Fruit fly (Drosophila melanogaster) whole organism, adult: Measurements from ENCODE around the gene Ncoa6.

Source experiments
- CG11617 ChIP-seq: fragments of 200-800 bp; sonication (Bioruptor generic); optimal IDR thresholded peaks from 2 replicates; lab custom pipeline; 2017; ENCODE audit warnings: mild to moderate bottlenecking, missing biosample characterization, missing genetic modification reagents, missing genetic modification characterization
- CG12768 ChIP-seq: fragments of 200-800 bp; sonication (Bioruptor generic); optimal IDR thresholded peaks from 2 replicates; lab custom pipeline; 2017; ENCODE audit warnings: missing biosample characterization, missing genetic modification characterization, mild to moderate bottlenecking, moderate library complexity, missing genetic modification reagents
- CG14711 ChIP-seq: fragments of 200-800 bp; sonication (Bioruptor generic); optimal IDR thresholded peaks from 2 replicates; lab custom pipeline; 2018; ENCODE audit warnings: missing biosample characterization, mild to moderate bottlenecking, missing genetic modification characterization, moderate library complexity
- CG1620 ChIP-seq: fragments of 200-800 bp; sonication (Bioruptor generic); optimal IDR thresholded peaks from 2 replicates; lab custom pipeline; 2016; ENCODE audit warnings: missing biosample characterization, missing genetic modification characterization
- CG33017 ChIP-seq: fragments of 200-800 bp; sonication (Bioruptor generic); optimal IDR thresholded peaks from 2 replicates; lab custom pipeline; 2018; ENCODE audit warnings: missing biosample characterization, mild to moderate bottlenecking, missing genetic modification characterization, moderate library complexity
- CG5204 ChIP-seq: fragments of 200-800 bp; sonication (Bioruptor generic); optimal IDR thresholded peaks from 2 replicates; lab custom pipeline; 2016; ENCODE audit warnings: missing biosample characterization, missing genetic modification characterization
- CG7045 ChIP-seq: fragments of 200-800 bp; sonication (Bioruptor generic); optimal IDR thresholded peaks from 2 replicates; lab custom pipeline; 2017; ENCODE audit warnings: missing biosample characterization, mild to moderate bottlenecking, missing genetic modification characterization
- CG7101 ChIP-seq: fragments of 200-800 bp; sonication (Bioruptor generic); optimal IDR thresholded peaks from 2 replicates; lab custom pipeline; 2018; ENCODE audit warnings: missing biosample characterization, mild to moderate bottlenecking, missing genetic modification characterization, moderate library complexity
- Clk ChIP-seq: fragments of 200-800 bp; sonication (Bioruptor generic); optimal IDR thresholded peaks from 2 replicates; lab custom pipeline; 2017; ENCODE audit warnings: missing biosample characterization, missing genetic modification characterization
- Crg-1 ChIP-seq: fragments of 200-800 bp; sonication (Bioruptor generic); optimal IDR thresholded peaks from 2 replicates; lab custom pipeline; 2016; ENCODE audit warnings: missing biosample characterization, missing genetic modification characterization
- Hr96 ChIP-seq: fragments of 200-800 bp; sonication (Bioruptor generic); optimal IDR thresholded peaks from 2 replicates; lab custom pipeline; 2016; ENCODE audit warnings: missing biosample characterization, missing genetic modification characterization
- Mnt ChIP-seq: fragments of 200-800 bp; sonication (Bioruptor generic); optimal IDR thresholded peaks from 2 replicates; lab custom pipeline; 2016; ENCODE audit warnings: missing biosample characterization, mild to moderate bottlenecking, missing genetic modification characterization
- bab1 ChIP-seq: fragments of 200-800 bp; sonication (Bioruptor generic); optimal IDR thresholded peaks from 3 replicates; lab custom pipeline; 2019; ENCODE audit warnings: missing biosample characterization, mild to moderate bottlenecking, missing genetic modification characterization, moderate library complexity
- cic ChIP-seq: fragments of 200-800 bp; sonication (Bioruptor generic); optimal IDR thresholded peaks from 2 replicates; lab custom pipeline; 2017; ENCODE audit warnings: missing biosample characterization, mild to moderate bottlenecking, missing genetic modification characterization, moderate library complexity
- cnc ChIP-seq, 2 experiments: fragments of >200 bp; optimal IDR thresholded peaks; 2 replicates each; lab custom pipeline; 2017
- kay ChIP-seq: fragments of 200-800 bp; sonication (Bioruptor generic); peaks from one replicate; lab custom pipeline; 2016; ENCODE audit warnings: missing biosample characterization, missing genetic modification characterization, borderline replicate concordance
- ovo ChIP-seq: fragments of 200-800 bp; sonication (Bioruptor generic); optimal IDR thresholded peaks from 2 replicates; lab custom pipeline; 2016; ENCODE audit warnings: missing biosample characterization, missing genetic modification characterization
- pad ChIP-seq: fragments of 200-800 bp; sonication (Bioruptor generic); optimal IDR thresholded peaks from 3 replicates; lab custom pipeline; 2017; ENCODE audit warnings: missing biosample characterization, missing genetic modification characterization, mild to moderate bottlenecking, moderate library complexity, missing genetic modification reagents
- tj ChIP-seq: fragments of 200-800 bp; sonication (Bioruptor generic); optimal IDR thresholded peaks from 3 replicates; lab custom pipeline; 2017; ENCODE audit warnings: missing biosample characterization, mild to moderate bottlenecking, missing genetic modification characterization, moderate library complexity
- toe ChIP-seq: fragments of 200-800 bp; sonication (Bioruptor generic); optimal IDR thresholded peaks from 2 replicates; lab custom pipeline; 2016; ENCODE audit warnings: missing biosample characterization, missing genetic modification characterization

The Ncoa6 gene

DNA sequence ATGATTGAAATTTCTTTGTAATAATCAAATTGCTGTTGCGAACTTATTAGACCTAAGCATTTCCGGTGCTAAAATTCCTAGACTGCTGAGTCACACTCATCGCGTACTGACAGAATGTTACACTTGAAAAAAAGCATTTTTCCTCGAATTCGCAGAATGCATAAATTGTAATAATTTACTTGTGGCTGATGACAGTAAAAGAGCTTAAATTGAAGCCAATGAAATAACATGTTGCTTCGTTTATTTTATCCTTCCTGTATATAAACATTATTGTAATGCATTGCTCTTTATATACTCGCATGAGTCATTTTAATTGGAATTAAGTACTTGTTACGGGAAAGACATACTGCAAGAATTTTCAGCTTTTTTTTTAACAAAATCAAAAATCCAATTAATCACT, 36.0 kb downstream of the Ncoa6 start:
- TF ChIP-seq pad (no peak), Mnt (GFP tag; lab: Kevin White, UChicago) (no peak), tj (GFP tag; lab: Kevin White, UChicago) (no peak), Crg-1 (no peak), CG33017 (tag; lab: Kevin White, UChicago) (no peak), CG14711 (no peak), toe (no peak), CG5204 (GFP tag; lab: Kevin White, UChicago) (no peak), Clk (no peak), ovo (GFP tag; lab: Kevin White, UChicago) (no peak), bab1 (GFP tag; lab: Kevin White, UChicago) (no peak), CG7101 (tag; lab: Kevin White, UChicago) (no peak), cic (GFP tag; lab: Kevin White, UChicago) (no peak), CG1620 (GFP tag; lab: Kevin White, UChicago) (no peak), Hr96 (GFP tag; lab: Kevin White, UChicago) (no peak), CG7045 (GFP tag; lab: Kevin White, UChicago) (no peak), CG11617 (GFP tag; lab: Kevin White, UChicago) (no peak), CG12768 (GFP tag; lab: Kevin White, UChicago) (no peak)

DNA sequence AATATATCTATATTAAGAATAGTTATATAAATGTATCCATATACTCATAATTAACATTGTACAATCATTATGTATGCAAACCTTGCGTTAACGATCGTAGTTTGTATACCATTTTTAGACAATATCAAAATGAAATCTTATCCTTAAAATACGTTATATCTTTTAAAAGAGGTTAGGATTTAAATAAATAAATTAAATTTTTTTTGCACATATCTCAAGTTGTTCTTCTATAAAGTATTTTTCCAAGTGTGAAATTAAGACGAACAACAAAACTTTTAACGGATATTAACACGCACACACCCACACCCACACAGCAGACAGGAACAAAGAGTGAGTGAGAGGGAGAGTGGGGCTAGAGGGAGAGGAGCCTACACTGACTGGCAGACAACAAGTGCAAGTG, 36.6 kb downstream of the Ncoa6 start:
- no peak for TF ChIP-seq tj (GFP tag; lab: Kevin White, UChicago)
- no peak for TF ChIP-seq CG5204 (GFP tag; lab: Kevin White, UChicago)
- no peak for TF ChIP-seq Mnt (GFP tag; lab: Kevin White, UChicago)
- TF ChIP-seq pad: no peak

DNA sequence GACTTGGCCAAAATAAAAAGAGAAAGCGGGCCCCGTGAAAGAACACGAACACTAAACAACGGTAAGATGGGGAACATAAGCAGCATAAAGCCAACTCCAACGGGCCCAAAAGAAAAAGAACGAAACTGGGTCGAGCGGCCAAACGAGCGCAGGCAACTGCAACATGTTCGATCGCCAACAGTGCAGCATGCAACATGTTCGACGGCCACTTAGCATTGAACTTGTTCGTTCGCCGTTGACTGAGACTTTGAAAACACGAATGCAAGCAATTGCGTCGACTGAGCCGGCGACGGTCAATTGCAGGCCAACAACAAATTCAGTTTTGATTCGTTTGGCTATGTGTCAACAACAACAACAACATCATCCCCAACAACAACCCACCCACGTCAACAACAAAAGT, 37.8 kb downstream of the Ncoa6 start, which contains the start of gene vri:
TSS of gene vri (plus strand) at position 224 of the 400 bp plus-strand sequence.
- no peak for TF ChIP-seq Mnt (GFP tag; lab: Kevin White, UChicago)
- TF ChIP-seq ovo (GFP tag; lab: Kevin White, UChicago): no peak
- no peak for TF ChIP-seq tj (GFP tag; lab: Kevin White, UChicago)

DNA sequence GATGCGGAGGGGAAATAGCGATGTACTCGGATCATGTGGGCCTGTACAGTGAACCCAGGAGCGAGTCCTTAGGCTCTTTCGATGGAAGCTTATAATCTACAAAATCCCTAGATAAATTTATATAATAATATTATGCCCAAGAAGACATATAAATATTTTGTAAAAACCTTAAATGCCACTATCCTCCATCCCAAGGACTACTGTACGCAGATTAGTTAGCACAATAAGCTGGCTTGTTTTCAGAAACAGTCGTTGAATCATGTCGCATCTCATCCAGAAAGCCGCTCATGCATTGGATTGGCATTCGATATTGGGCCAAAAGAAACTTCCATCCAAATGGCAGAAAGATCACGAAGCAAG, 38.2 kb downstream of the Ncoa6 start:
- TF ChIP-seq ovo (GFP tag; lab: Kevin White, UChicago) (no peak), CG33017 (tag; lab: Kevin White, UChicago) (no peak), Mnt (GFP tag; lab: Kevin White, UChicago) (no peak), toe (no peak), CG5204 (GFP tag; lab: Kevin White, UChicago) (no peak), Clk (no peak), Hr96 (GFP tag; lab: Kevin White, UChicago) (no peak), Crg-1 (no peak), CG11617 (GFP tag; lab: Kevin White, UChicago) (no peak), CG7045 (GFP tag; lab: Kevin White, UChicago) (no peak), tj (GFP tag; lab: Kevin White, UChicago) (no peak), bab1 (GFP tag; lab: Kevin White, UChicago) (no peak), kay (GFP tag; lab: Kevin White, UChicago) (no peak), CG12768 (GFP tag; lab: Kevin White, UChicago) (no peak), CG1620 (GFP tag; lab: Kevin White, UChicago) (no peak), cic (GFP tag; lab: Kevin White, UChicago) (no peak), CG7101 (tag; lab: Kevin White, UChicago) (no peak), CG14711 (no peak), pad (no peak), cnc (optimal IDR thresholded peaks at IDR 0.05; lab: Kevin White, UChicago) (no peak)

dm6 chr2L:5287599-5288261, 38.8 kb downstream of the Ncoa6 start:
- TF ChIP-seq CG33017 (tag; lab: Kevin White, UChicago): no peak

DNA sequence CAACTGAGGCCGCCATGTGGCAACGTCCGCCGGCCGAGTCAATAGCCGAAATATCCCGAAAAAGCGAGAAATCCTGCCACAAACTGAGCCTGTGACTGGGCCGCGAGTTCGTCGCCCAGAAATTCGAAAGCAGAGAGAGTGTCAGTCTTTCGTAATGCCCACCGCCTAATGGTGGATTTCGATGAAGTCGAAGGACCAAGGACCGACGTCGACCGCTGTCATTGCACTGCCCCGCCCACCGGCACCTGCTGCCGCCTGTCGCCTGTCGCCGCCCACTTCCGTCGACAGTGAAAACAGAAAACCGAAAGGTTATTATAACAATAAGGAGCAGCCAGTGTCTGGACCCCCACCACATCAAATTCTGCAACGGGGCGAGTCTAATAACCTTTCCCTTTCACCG, 39.9 kb downstream of the Ncoa6 start:
- TF ChIP-seq Clk: no peak
- no peak for TF ChIP-seq kay (GFP tag; lab: Kevin White, UChicago)
- no peak for TF ChIP-seq Hr96 (GFP tag; lab: Kevin White, UChicago)
- TF ChIP-seq Mnt (GFP tag; lab: Kevin White, UChicago): no peak
- no peak for TF ChIP-seq CG12768 (GFP tag; lab: Kevin White, UChicago)
- no peak for TF ChIP-seq CG11617 (GFP tag; lab: Kevin White, UChicago)
- no peak for TF ChIP-seq CG5204 (GFP tag; lab: Kevin White, UChicago)
- TF ChIP-seq Crg-1: no peak
- TF ChIP-seq bab1 (GFP tag; lab: Kevin White, UChicago): no peak
- no peak for TF ChIP-seq CG14711
- TF ChIP-seq tj (GFP tag; lab: Kevin White, UChicago): no peak
- no peak for TF ChIP-seq CG7045 (GFP tag; lab: Kevin White, UChicago)

dm6 chr2L:5285860-5286259, 40.6 kb downstream of the Ncoa6 start:
- TF ChIP-seq Mnt (GFP tag; lab: Kevin White, UChicago) (no peak), CG7101 (tag; lab: Kevin White, UChicago) (no peak), CG5204 (GFP tag; lab: Kevin White, UChicago) (no peak), cic (GFP tag; lab: Kevin White, UChicago) (no peak), CG1620 (GFP tag; lab: Kevin White, UChicago) (no peak), toe (no peak), CG7045 (GFP tag; lab: Kevin White, UChicago) (no peak), Clk (no peak), CG14711 (no peak), CG11617 (GFP tag; lab: Kevin White, UChicago) (no peak), Hr96 (GFP tag; lab: Kevin White, UChicago) (no peak)
